Worm (Caenorhabditis elegans) whole organism, mixed stage, embryonic: ENCODE data around the gene C53A5.9.

Experiments
- cnd-1 ChIP-seq: fragments of 200-800 bp; sonication (Bioruptor generic); optimal IDR thresholded peaks from 2 replicates; lab custom pipeline; 2018; ENCODE audit warnings: mild to moderate bottlenecking, missing genetic modification characterization, missing compliant biosample characterization
- elt-3 ChIP-seq: fragments of 150-350 bp; optimal IDR thresholded peaks from 2 replicates; lab custom pipeline; 2014; ENCODE audit warnings: missing biosample characterization, missing genetic modification characterization
- nhr-76 ChIP-seq: sonication (generic microtip); optimal IDR thresholded peaks from 2 replicates; lab custom pipeline; 2017; ENCODE audit warnings: missing biosample characterization, missing genetic modification characterization
- sptf-1 ChIP-seq: sonication (generic microtip); optimal IDR thresholded peaks from 2 replicates; lab custom pipeline; 2017; ENCODE audit warnings: mild to moderate bottlenecking, missing genetic modification characterization, moderate library complexity, missing compliant biosample characterization
- tbx-8 ChIP-seq: fragments of 200-800 bp; sonication (Bioruptor generic); optimal IDR thresholded peaks from 2 replicates; lab custom pipeline; 2018; ENCODE audit warnings: mild to moderate bottlenecking, missing genetic modification characterization, moderate library complexity, missing compliant biosample characterization
- unc-62 ChIP-seq: fragments of 150-350 bp; optimal IDR thresholded peaks from 2 replicates; lab custom pipeline; 2014; ENCODE audit warnings: missing biosample characterization, missing genetic modification reagents, missing genetic modification characterization
- zip-8 ChIP-seq: fragments of 150-350 bp; optimal IDR thresholded peaks from 2 replicates; lab custom pipeline; 2014; ENCODE audit warnings: missing biosample characterization, missing genetic modification characterization

- TF ChIP-seq unc-62 (no peak), nhr-76 (tag; lab: Kevin White, UChicago) (no peak), zip-8 (no peak), tbx-8 (GFP tag; lab: Kevin White, UChicago) (no peak), cnd-1 (tag; lab: Kevin White, UChicago) (no peak), sptf-1 (tag; lab: Kevin White, UChicago) (no peak), elt-3 (tag; lab: Kevin White, UChicago) (no peak)
Observed at ce11 chrV:14546569-14546968, 12.1 kb downstream of the C53A5.9 start, which contains the start of gene C53A5.13.
